Fruit fly (Drosophila melanogaster) whole organism, prepupa: ENCODE measurements around the gene CG34241.

Experiments
- Blimp-1 ChIP-seq: fragments of 200-800 bp; sonication (Bioruptor generic); optimal IDR thresholded peaks from 3 replicates; lab custom pipeline; 2017; ENCODE audit warnings: missing biosample characterization, missing genetic modification characterization, mild to moderate bottlenecking, moderate library complexity, missing genetic modification reagents
- CG10631 ChIP-seq: fragments of 200-800 bp; sonication (Bioruptor generic); optimal IDR thresholded peaks from 2 replicates; lab custom pipeline; 2016; ENCODE audit warnings: missing biosample characterization, missing genetic modification characterization
- CG11294 ChIP-seq: fragments of 200-800 bp; sonication (Bioruptor generic); IDR thresholded peaks from 2 replicates; pipeline ENCODE4 v1.3.6; 2022; ENCODE audit warnings: missing biosample characterization, missing genetic modification characterization
- CG11762 ChIP-seq: fragments of 200-800 bp; sonication (Bioruptor generic); optimal IDR thresholded peaks from 3 replicates; lab custom pipeline; 2016; ENCODE audit warnings: missing biosample characterization, missing genetic modification characterization; ENCODE audit not compliant: insufficient read depth
- CG1621 ChIP-seq: fragments of 200-800 bp; sonication (Bioruptor generic); optimal IDR thresholded peaks from 3 replicates; lab custom pipeline; 2018; ENCODE audit warnings: missing biosample characterization, mild to moderate bottlenecking, missing genetic modification characterization
- CG16779 ChIP-seq: fragments of 200-800 bp; sonication (Bioruptor generic); optimal IDR thresholded peaks from 3 replicates; lab custom pipeline; 2017; ENCODE audit warnings: missing biosample characterization, mild to moderate bottlenecking, missing genetic modification characterization
- CG3032 ChIP-seq: fragments of 200-800 bp; optimal IDR thresholded peaks from 2 replicates; lab custom pipeline; 2019; ENCODE audit warnings: missing biosample characterization, mild to moderate bottlenecking, missing genetic modification characterization, moderate library complexity
- CG31627 ChIP-seq: fragments of 200-800 bp; sonication (Bioruptor generic); optimal IDR thresholded peaks from 3 replicates; lab custom pipeline; 2016; ENCODE audit warnings: missing biosample characterization, missing genetic modification characterization
- CG4318 ChIP-seq: fragments of 200-800 bp; sonication (Bioruptor generic); optimal IDR thresholded peaks from 3 replicates; lab custom pipeline; 2017; ENCODE audit warnings: missing biosample characterization, mild to moderate bottlenecking, missing genetic modification characterization
- CG6163 ChIP-seq: fragments of 200-800 bp; sonication (Bioruptor generic); IDR thresholded peaks from 3 replicates; pipeline ENCODE4 v1.3.6; 2022; ENCODE audit warnings: missing biosample characterization, missing genetic modification characterization
- CG6276 ChIP-seq: fragments of 200-800 bp; sonication (Bioruptor generic); optimal IDR thresholded peaks from 2 replicates; lab custom pipeline; 2017; ENCODE audit warnings: missing biosample characterization, mild to moderate bottlenecking, missing genetic modification characterization
- CG6808 ChIP-seq: fragments of 200-800 bp; sonication (Bioruptor generic); optimal IDR thresholded peaks from 3 replicates; lab custom pipeline; 2017; ENCODE audit warnings: missing biosample characterization, missing genetic modification characterization, mild to moderate bottlenecking, moderate library complexity, missing genetic modification reagents
- CG6854 ChIP-seq: fragments of 200-800 bp; sonication (Bioruptor generic); optimal IDR thresholded peaks from 2 replicates; lab custom pipeline; 2017; ENCODE audit warnings: missing biosample characterization, mild to moderate bottlenecking, missing genetic modification characterization
- CG7368 ChIP-seq: fragments of 200-800 bp; sonication (Bioruptor generic); optimal IDR thresholded peaks from 3 replicates; lab custom pipeline; 2016; ENCODE audit warnings: missing biosample characterization, missing genetic modification characterization
- CG8119 ChIP-seq: fragments of 200-800 bp; sonication (Bioruptor generic); IDR thresholded peaks from 3 replicates; pipeline ENCODE4 v1.3.6; 2022; ENCODE audit warnings: missing biosample characterization, missing genetic modification characterization
- CG8319 ChIP-seq: fragments of 200-800 bp; sonication (Bioruptor generic); optimal IDR thresholded peaks from 3 replicates; lab custom pipeline; 2016; ENCODE audit warnings: missing biosample characterization, missing genetic modification characterization
- CG9139 ChIP-seq: fragments of 200-800 bp; sonication (Bioruptor generic); optimal IDR thresholded peaks from 3 replicates; lab custom pipeline; 2017; ENCODE audit warnings: missing biosample characterization, mild to moderate bottlenecking, missing genetic modification characterization
- Eip75B ChIP-seq: fragments of 200-800 bp; sonication (Bioruptor generic); optimal IDR thresholded peaks from 3 replicates; lab custom pipeline; 2016; ENCODE audit warnings: missing biosample characterization, missing genetic modification characterization
- Eip93F ChIP-seq: fragments of 200-800 bp; sonication (Bioruptor generic); optimal IDR thresholded peaks from 2 replicates; lab custom pipeline; 2016; ENCODE audit warnings: missing biosample characterization, mild to moderate bottlenecking, missing genetic modification characterization
- Ets21C ChIP-seq: fragments of 200-800 bp; sonication (Bioruptor generic); optimal IDR thresholded peaks from 3 replicates; lab custom pipeline; 2016; ENCODE audit warnings: missing biosample characterization, missing genetic modification characterization
- Ets96B ChIP-seq: fragments of 200-800 bp; optimal IDR thresholded peaks from 2 replicates; lab custom pipeline; 2019; ENCODE audit warnings: missing biosample characterization, mild to moderate bottlenecking, missing genetic modification characterization, moderate library complexity
- Gug ChIP-seq: fragments of 200-800 bp; sonication (Bioruptor generic); IDR thresholded peaks from 2 replicates; pipeline ENCODE4 v1.3.6; 2022; ENCODE audit warnings: missing biosample characterization, missing genetic modification characterization
- Hr38 ChIP-seq: sonication (Bioruptor generic); optimal IDR thresholded peaks from 2 replicates; lab custom pipeline; 2016; ENCODE audit warnings: missing biosample characterization, missing genetic modification characterization
- Hr39 ChIP-seq: fragments of 200-800 bp; sonication (Bioruptor generic); optimal IDR thresholded peaks from 2 replicates; lab custom pipeline; 2016; ENCODE audit warnings: missing biosample characterization, missing genetic modification characterization
- Hr4 ChIP-seq: fragments of 200-800 bp; sonication (Bioruptor generic); optimal IDR thresholded peaks from 3 replicates; lab custom pipeline; 2016; ENCODE audit warnings: missing biosample characterization, missing genetic modification characterization
- Lpt ChIP-seq: fragments of 200-800 bp; sonication (Bioruptor generic); optimal IDR thresholded peaks from 3 replicates; lab custom pipeline; 2016; ENCODE audit warnings: missing biosample characterization, missing genetic modification characterization
- OdsH ChIP-seq: fragments of 200-800 bp; sonication (Bioruptor generic); optimal IDR thresholded peaks from 3 replicates; lab custom pipeline; 2016; ENCODE audit warnings: missing biosample characterization, missing genetic modification characterization
- Smox ChIP-seq: fragments of 200-800 bp; sonication (Bioruptor generic); optimal IDR thresholded peaks from 3 replicates; lab custom pipeline; 2016; ENCODE audit warnings: missing biosample characterization, missing genetic modification characterization
- Sox14 ChIP-seq: fragments of 200-800 bp; sonication (Bioruptor generic); optimal IDR thresholded peaks from 3 replicates; lab custom pipeline; 2016; ENCODE audit warnings: missing biosample characterization, missing genetic modification characterization
- Sox15 ChIP-seq: fragments of 200-800 bp; sonication (Bioruptor generic); optimal IDR thresholded peaks from 3 replicates; lab custom pipeline; 2016; ENCODE audit warnings: missing biosample characterization, missing genetic modification characterization
- achi ChIP-seq: fragments of 200-800 bp; sonication (Bioruptor generic); optimal IDR thresholded peaks from 3 replicates; lab custom pipeline; 2016; ENCODE audit warnings: missing biosample characterization, missing genetic modification characterization
- acj6 ChIP-seq: fragments of 200-800 bp; sonication (Bioruptor generic); optimal IDR thresholded peaks from 3 replicates; lab custom pipeline; 2016; ENCODE audit warnings: missing biosample characterization, missing genetic modification characterization
- dac ChIP-seq: fragments of 200-800 bp; sonication (Bioruptor generic); optimal IDR thresholded peaks from 2 replicates; lab custom pipeline; 2017; ENCODE audit warnings: missing biosample characterization, mild to moderate bottlenecking, missing genetic modification characterization
- dsx ChIP-seq: fragments of 200-800 bp; optimal IDR thresholded peaks from 3 replicates; lab custom pipeline; 2019; ENCODE audit warnings: missing biosample characterization, mild to moderate bottlenecking, missing genetic modification characterization, moderate library complexity; ENCODE audit not compliant: poor library complexity, severe bottlenecking
- eg ChIP-seq: fragments of 200-800 bp; sonication (Bioruptor generic); IDR thresholded peaks from 3 replicates; pipeline ENCODE4 v1.3.6; 2022; ENCODE audit warnings: missing biosample characterization, missing genetic modification characterization
- esn ChIP-seq: fragments of 200-800 bp; sonication (Bioruptor generic); optimal IDR thresholded peaks from 2 replicates; lab custom pipeline; 2016; ENCODE audit warnings: missing biosample characterization, mild to moderate bottlenecking, missing genetic modification characterization, moderate library complexity
- fd59A ChIP-seq: fragments of 200-800 bp; sonication (Bioruptor generic); optimal IDR thresholded peaks from 2 replicates; lab custom pipeline; 2017; ENCODE audit warnings: missing biosample characterization, mild to moderate bottlenecking, missing genetic modification characterization, missing genetic modification reagents
- fkh ChIP-seq: fragments of 200-800 bp; sonication (Bioruptor generic); optimal IDR thresholded peaks from 3 replicates; lab custom pipeline; 2017; ENCODE audit warnings: missing biosample characterization, mild to moderate bottlenecking, missing genetic modification characterization, moderate library complexity
- lz ChIP-seq: fragments of 200-800 bp; sonication (Bioruptor generic); optimal IDR thresholded peaks from 3 replicates; lab custom pipeline; 2016; ENCODE audit warnings: missing biosample characterization, missing genetic modification characterization
- pdm3 ChIP-seq: fragments of 200-800 bp; sonication (Bioruptor generic); optimal IDR thresholded peaks from 3 replicates; lab custom pipeline; 2016; ENCODE audit warnings: missing biosample characterization, missing genetic modification characterization
- salr ChIP-seq, 2 experiments: fragments of 200-800 bp; sonication (Bioruptor generic); optimal IDR thresholded peaks; 3 replicates each; lab custom pipeline; 2016 to 2018; ENCODE audit warnings: missing biosample characterization in 2 of 2, missing genetic modification characterization in 2 of 2, mild to moderate bottlenecking in 1 of 2
- spab ChIP-seq: fragments of 200-800 bp; sonication (Bioruptor generic); optimal IDR thresholded peaks from 2 replicates; lab custom pipeline; 2017; ENCODE audit warnings: missing biosample characterization, mild to moderate bottlenecking, missing genetic modification characterization, missing genetic modification reagents
- ss ChIP-seq, 2 experiments: fragments of 200-800 bp; sonication (Bioruptor generic); optimal IDR thresholded peaks; 2 replicates in 1 of 2; 3 replicates in 1 of 2; lab custom pipeline; 2017 to 2018; ENCODE audit warnings: mild to moderate bottlenecking in 2 of 2, missing biosample characterization in 2 of 2, missing genetic modification characterization in 2 of 2, moderate library complexity in 1 of 2
- svp ChIP-seq: fragments of 200-800 bp; sonication (Bioruptor generic); peaks from one replicate; lab custom pipeline; 2016; ENCODE audit warnings: missing biosample characterization, missing genetic modification characterization

Gene CG34241

DNA sequence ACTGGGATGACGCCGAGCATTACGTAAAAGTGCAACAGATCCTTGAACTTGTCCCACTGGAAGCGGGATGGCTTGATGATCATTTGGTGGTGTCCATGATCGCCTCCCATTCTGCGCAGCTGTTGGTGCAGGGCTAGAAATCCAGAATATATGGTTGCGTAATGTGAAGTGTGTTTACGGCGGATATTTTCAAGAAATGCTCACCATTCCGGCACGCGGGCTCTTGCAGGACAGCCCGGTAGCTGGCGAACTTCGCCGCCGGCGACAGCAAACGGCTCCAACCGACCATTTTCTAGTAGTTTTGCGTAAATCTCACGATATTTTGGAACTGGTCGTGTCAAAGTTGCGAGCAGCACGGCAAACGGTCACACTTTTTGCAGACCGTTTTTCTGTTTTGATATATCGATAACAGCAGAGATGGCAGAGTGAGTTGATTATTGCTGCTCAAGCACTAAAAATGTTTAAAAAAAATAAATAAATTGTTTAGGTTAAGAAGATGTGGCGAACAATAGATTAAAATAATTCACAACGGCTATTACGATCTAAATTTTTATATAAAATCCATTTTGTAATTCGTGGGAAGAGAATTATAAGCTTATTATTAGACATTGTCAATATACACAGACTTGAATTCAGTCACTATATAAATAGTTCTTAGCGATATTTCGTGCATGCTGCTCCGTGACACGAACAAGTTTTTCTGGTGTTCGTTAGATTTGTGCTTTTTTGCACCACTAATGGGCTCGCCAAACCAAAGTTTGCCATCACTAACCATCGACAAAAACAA lies 10.5 kb downstream of the CG34241 start, which contains the start of the genes ND-SGDH and RhoGAP68F (continued):
- TF ChIP-seq salr (GFP tag; optimal IDR thresholded peaks at IDR 0.05; lab: Kevin White, UChicago) (peak in 1 of 2 experiments; percentile 33), CG11762 (peak; percentile 48), svp (GFP tag; lab: Kevin White, UChicago) (peak; percentile 92), Lpt (GFP tag; lab: Kevin White, UChicago) (peak; percentile 28), CG6854 (no peak), Hr39 (GFP tag; lab: Kevin White, UChicago) (peak; percentile 84), CG11294 (GFP tag; lab: Robert Waterston, UW) (peak; percentile 62; the same call in 1 of the 2 replicates), CG8319 (GFP tag; lab: Kevin White, UChicago) (peak; percentile 54), Smox (GFP tag; lab: Kevin White, UChicago) (peak; percentile 81), CG9139 (GFP tag; lab: Kevin White, UChicago) (no peak), Ets96B (peak; percentile 64), OdsH (GFP tag; lab: Kevin White, UChicago) (peak; percentile 79), Ets21C (GFP tag; lab: Kevin White, UChicago) (peak; percentile 79), CG6276 (no peak), Hr38 (GFP tag; lab: Kevin White, UChicago) (no peak), CG16779 (tag; lab: Kevin White, UChicago) (no peak), Eip93F (GFP tag; lab: Kevin White, UChicago) (peak; percentile 41), Sox15 (GFP tag; lab: Kevin White, UChicago) (peak; percentile 75), CG7368 (GFP tag; lab: Kevin White, UChicago) (peak; percentile 43), CG10631 (GFP tag; lab: Kevin White, UChicago) (peak; percentile 80)

DNA sequence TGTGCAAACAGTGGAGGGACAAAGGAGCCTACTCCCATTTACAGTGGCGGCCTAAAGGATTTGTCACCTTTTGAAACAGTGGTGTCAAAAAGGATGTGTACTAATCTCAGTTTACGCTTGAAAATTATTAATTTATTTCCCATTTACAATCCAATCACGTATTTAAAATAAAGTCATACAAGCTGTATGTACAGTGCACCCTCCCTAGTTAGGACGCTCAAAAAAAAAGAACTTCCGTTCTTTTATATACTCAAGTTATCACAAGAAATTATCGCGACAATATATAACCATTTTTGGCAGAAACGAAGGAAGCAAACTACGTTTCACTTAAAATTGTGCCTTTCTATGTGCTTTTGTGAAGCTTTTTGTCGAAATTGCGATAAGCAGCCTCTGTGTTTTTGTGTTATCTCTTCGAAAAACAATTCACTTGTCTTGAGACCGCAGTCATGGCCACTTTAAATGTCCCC lies 11.5 kb downstream of the CG34241 start:
- TF ChIP-seq Gug (GFP tag; lab: Robert Waterston, UW) (0 out of 2 replicates have a peak, but pooled peaks have one; percentile 20), Sox15 (GFP tag; lab: Kevin White, UChicago) (peak; percentile 55), Ets96B (peak; percentile 43), achi (peak; percentile 63), Eip75B (GFP tag; lab: Kevin White, UChicago) (peak; percentile 84), Smox (GFP tag; lab: Kevin White, UChicago) (peak; percentile 75), fd59A (GFP tag; lab: Kevin White, UChicago) (peak; percentile 34), Hr39 (GFP tag; lab: Kevin White, UChicago) (peak; percentile 79), lz (peak; percentile 84), pdm3 (no peak), CG6854 (no peak), Sox14 (peak; percentile 81), CG11762 (peak; percentile 71), svp (GFP tag; lab: Kevin White, UChicago) (no peak), eg (GFP tag; lab: Robert Waterston, UW) (peak; percentile 62; the same call in 1 of the 3 replicates), salr (GFP tag; optimal IDR thresholded peaks at IDR 0.05; lab: Kevin White, UChicago) (peak; percentile 8 to 67), acj6 (GFP tag; lab: Kevin White, UChicago) (peak; percentile 70), CG3032 (tag; lab: Kevin White, UChicago) (peak; percentile 40), Ets21C (GFP tag; lab: Kevin White, UChicago) (peak; percentile 78), CG11294 (GFP tag; lab: Robert Waterston, UW) (0 out of 2 replicates have a peak, but pooled peaks have one; percentile 28), Lpt (GFP tag; lab: Kevin White, UChicago) (peak; percentile 60), CG1621 (peak; percentile 6), fkh (GFP tag; lab: Kevin White, UChicago) (no peak), CG6163 (GFP tag; lab: Robert Waterston, UW) (peak; percentile 62; the same call in 2 of the 3 replicates), spab (GFP tag; lab: Kevin White, UChicago) (peak; percentile 50), CG4318 (GFP tag; lab: Kevin White, UChicago) (no peak), dsx (no peak), Hr4 (peak; percentile 79), CG8119 (GFP tag; lab: Robert Waterston, UW) (peak; percentile 41; the same call in 1 of the 3 replicates), esn (peak; percentile 84), Eip93F (GFP tag; lab: Kevin White, UChicago) (peak; percentile 11), Blimp-1 (no peak), Hr38 (GFP tag; lab: Kevin White, UChicago) (no peak), CG9139 (GFP tag; lab: Kevin White, UChicago) (no peak), CG8319 (GFP tag; lab: Kevin White, UChicago) (no peak), CG6808 (GFP tag; lab: Kevin White, UChicago) (no peak), dac (GFP tag; lab: Kevin White, UChicago) (peak; percentile 20), CG31627 (GFP tag; lab: Kevin White, UChicago) (peak; percentile 83), CG6276 (no peak), ss (GFP tag; optimal IDR thresholded peaks at IDR 0.05; lab: Kevin White, UChicago) (peak; percentile 5 to 27)
